Worm (Caenorhabditis elegans) whole organism, mixed stage, embryonic: Measurements from ENCODE around the gene F40H3.1.

Experiments used
- blmp-1 ChIP-seq: fragments of 150-350 bp; optimal IDR thresholded peaks from 2 replicates; lab custom pipeline; 2014; ENCODE audit warnings: missing biosample characterization, missing genetic modification characterization
- elt-1 ChIP-seq: sonication (generic microtip); optimal IDR thresholded peaks from 2 replicates; lab custom pipeline; 2017; ENCODE audit warnings: missing genetic modification characterization, mild to moderate bottlenecking, missing compliant biosample characterization, antibody characterized with exemption, moderate library complexity, borderline replicate concordance; ENCODE audit not compliant: insufficient read depth
- mep-1 ChIP-seq: fragments of 150-350 bp; optimal IDR thresholded peaks from 2 replicates; lab custom pipeline; 2017; ENCODE audit warnings: missing biosample characterization, missing genetic modification reagents, missing genetic modification characterization, inconsistent platforms
- nhr-12 ChIP-seq: fragments of 150-350 bp; optimal IDR thresholded peaks from 2 replicates; lab custom pipeline; 2014; ENCODE audit warnings: missing biosample characterization, missing genetic modification characterization
- nhr-237 ChIP-seq: fragments of 150-350 bp; optimal IDR thresholded peaks from 2 replicates; lab custom pipeline; 2014; ENCODE audit warnings: missing biosample characterization, missing genetic modification characterization
- nhr-76 ChIP-seq: sonication (generic microtip); optimal IDR thresholded peaks from 2 replicates; lab custom pipeline; 2017; ENCODE audit warnings: missing biosample characterization, missing genetic modification characterization
- unc-62 ChIP-seq: fragments of 150-350 bp; optimal IDR thresholded peaks from 2 replicates; lab custom pipeline; 2014; ENCODE audit warnings: missing biosample characterization, missing genetic modification reagents, missing genetic modification characterization

- no peak for TF ChIP-seq mep-1 (tag; lab: Kevin White, UChicago)
- no peak for TF ChIP-seq nhr-76 (tag; lab: Kevin White, UChicago)
- no peak for TF ChIP-seq unc-62 (GFP tag; lab: Kevin White, UChicago)
- no peak for TF ChIP-seq elt-1
- no peak for TF ChIP-seq nhr-12 (tag; lab: Kevin White, UChicago)
- no peak for TF ChIP-seq blmp-1
- no peak for TF ChIP-seq nhr-237 (tag; lab: Kevin White, UChicago)
These were observed 28.5 kb downstream of the F40H3.1 start, which contains the start of gene daf-37 for ce11 chrII:6208116-6208515.
